Worm (Caenorhabditis elegans): ENCODE results near the gene F39G3.5.
A peak's percentile ranks its signal among the peaks of the same experiment; 100 is the strongest.

Gene F39G3.5

ce11 chrV:4707646-4708045, 14.8 kb upstream of the F39G3.5 start:
- TF ChIP-seq fkh-3 (tag; optimal IDR thresholded peaks at IDR 0.05) (no peak), rec-8 (tag; optimal IDR thresholded peaks at IDR 0.05) (no peak), ztf-3 (GFP tag; optimal IDR thresholded peaks at IDR 0.05) (no peak), aptf-2 (GFP tag; conservative IDR thresholded peaks at IDR 0.05) (no peak), nfya-2 (GFP tag; IDR thresholded peaks at IDR 0.05) (no peak), xnd-1 (tag; optimal IDR thresholded peaks at IDR 0.05) (no peak), unc-62 (GFP tag; optimal IDR thresholded peaks at IDR 0.05) (no peak), D2030.7 (GFP tag; IDR thresholded peaks at IDR 0.05) (no peak), nfya-1 (tag; optimal IDR thresholded peaks at IDR 0.05; ENCODE audit: borderline replicate concordance, insufficient read depth) (no peak), rcor-1 (GFP tag; IDR thresholded peaks at IDR 0.05) (no peak), mxl-1 (tag; optimal IDR thresholded peaks at IDR 0.05) (no peak), aptf-3 (GFP tag; IDR thresholded peaks at IDR 0.05) (no peak), F57C9.4 (tag; optimal IDR thresholded peaks at IDR 0.05) (no peak), nfyb-1 (GFP tag; IDR thresholded peaks at IDR 0.05) (no peak)

DNA sequence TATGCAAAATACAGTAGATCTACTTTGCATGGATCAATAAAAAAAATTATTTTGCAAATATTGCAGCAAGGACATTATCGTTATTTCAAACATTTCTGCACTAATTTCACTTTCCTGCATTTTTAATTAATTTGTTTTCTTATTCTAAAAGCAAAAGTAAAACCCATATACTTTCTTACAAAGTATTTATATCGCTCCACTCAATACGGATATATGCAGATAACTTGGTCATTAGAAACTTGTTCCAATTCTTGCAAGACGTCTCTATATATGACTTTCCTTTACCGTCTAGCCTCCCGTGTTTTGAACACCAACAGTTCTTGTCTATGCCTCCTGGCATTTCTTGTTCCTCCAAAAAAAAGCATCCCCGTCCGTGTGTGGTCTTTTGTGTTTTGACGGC, 11.9 kb upstream of the F39G3.5 start, which contains the start of gene oac-24:
TSS of gene oac-24 (plus strand) at position 301 of the 400 bp plus-strand sequence.
- TF ChIP-seq chd-7 (tag; optimal IDR thresholded peaks at IDR 0.05) (no peak), lin-40 (tag; optimal IDR thresholded peaks at IDR 0.05) (no peak)

DNA sequence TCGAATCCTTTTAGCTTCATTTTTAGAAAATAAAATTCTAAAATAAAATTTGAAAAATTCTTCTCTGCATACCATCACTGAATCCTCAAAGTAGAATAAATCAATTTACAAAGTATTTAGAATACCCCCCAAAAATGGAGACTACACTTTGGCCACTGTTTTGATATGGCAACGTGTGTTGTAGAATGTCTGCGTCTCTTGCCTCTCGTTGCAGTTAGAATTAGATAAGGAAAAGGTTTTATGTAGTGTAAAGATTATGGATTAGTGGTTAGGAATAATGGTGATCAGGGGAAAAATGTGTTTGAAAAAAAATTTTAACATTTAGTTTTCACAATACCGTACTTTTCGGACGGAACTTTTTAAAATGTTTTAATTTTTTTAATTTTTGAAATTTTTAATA, 2.4 kb upstream of the F39G3.5 start, which contains the start of gene prx-6:
TSS of gene prx-6 (minus strand) at position 129 of the 400 bp plus-strand sequence.
- no peak for TF ChIP-seq attf-3 (GFP tag; conservative IDR thresholded peaks at IDR 0.05)
- no peak for TF ChIP-seq lsy-27 (tag; optimal IDR thresholded peaks at IDR 0.05; ENCODE audit: borderline replicate concordance, insufficient read depth)
- peak; percentile 39 for TF ChIP-seq nhr-80 (tag; optimal IDR thresholded peaks at IDR 0.05)

DNA sequence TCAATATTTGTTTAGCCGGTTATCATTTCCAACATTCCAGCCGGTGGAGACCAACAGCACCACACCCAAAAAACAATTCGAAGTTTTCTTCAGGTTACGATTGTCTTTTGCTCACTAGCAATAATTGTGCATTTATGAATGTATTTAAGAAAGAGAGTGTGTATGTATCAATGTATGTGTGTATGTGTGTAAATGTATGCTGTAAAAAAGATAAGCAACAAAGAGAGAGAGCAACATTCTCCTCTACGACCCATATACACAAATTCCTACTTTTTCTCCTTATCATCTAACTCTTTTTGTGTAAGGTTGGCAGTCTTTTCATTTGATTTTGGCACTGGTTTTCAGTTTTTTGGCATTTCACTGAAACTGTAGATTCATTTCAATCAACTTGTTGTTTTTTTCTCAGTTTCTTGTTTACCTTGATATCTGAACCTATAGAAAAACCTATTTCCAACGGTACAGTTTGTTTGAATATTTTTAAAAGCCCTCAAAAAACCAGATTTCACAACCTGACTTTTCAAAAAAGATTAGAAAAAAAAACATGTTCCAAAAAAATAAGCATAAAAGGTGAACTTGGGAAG, 1.4 kb upstream of the F39G3.5 start:
- no peak for TF ChIP-seq mxl-1 (tag; optimal IDR thresholded peaks at IDR 0.05)
- TF ChIP-seq nhr-80 (tag; optimal IDR thresholded peaks at IDR 0.05), result peak; percentile 72

ce11 chrV:4724453-4724852, 2.0 kb downstream of the F39G3.5 start, which contains the start of gene F39G3.4:
TSS of gene F39G3.4 (plus strand) at chrV:4724753.
- no peak for TF ChIP-seq snpc-4 (GFP tag; optimal IDR thresholded peaks at IDR 0.05)
- TF ChIP-seq snpc-4 (tag; optimal IDR thresholded peaks at IDR 0.05), result no peak
- TF ChIP-seq Y95B8A.8 (GFP tag; IDR thresholded peaks at IDR 0.05), result no peak
- no peak for TF ChIP-seq F22D6.2 (tag; optimal IDR thresholded peaks at IDR 0.05)
- no peak for TF ChIP-seq F39B2.1 (GFP tag; IDR thresholded peaks at IDR 0.05)
- no peak for TF ChIP-seq repo-1 (tag; optimal IDR thresholded peaks at IDR 0.05)
- TF ChIP-seq xnd-1 (tag; optimal IDR thresholded peaks at IDR 0.05), result no peak
- no peak for TF ChIP-seq bed-2 (GFP tag; IDR thresholded peaks at IDR 0.05)
- no peak for TF ChIP-seq ets-4 (GFP tag; optimal IDR thresholded peaks at IDR 0.05)
- TF ChIP-seq F23B12.7 (tag; optimal IDR thresholded peaks at IDR 0.05; ENCODE audit: insufficient read depth), result no peak
- TF ChIP-seq ceh-40 (GFP tag; IDR thresholded peaks at IDR 0.05), result no peak
- TF ChIP-seq efl-1 (GFP tag; optimal IDR thresholded peaks at IDR 0.05), result no peak

- TF ChIP-seq snpc-4 (GFP tag; optimal IDR thresholded peaks at IDR 0.05), result no peak
- TF ChIP-seq snpc-4 (tag; optimal IDR thresholded peaks at IDR 0.05), result no peak
- TF ChIP-seq K11D2.4 (GFP tag; IDR thresholded peaks at IDR 0.05), result peak; percentile 52; the same call in 1 of the 2 replicates
- TF ChIP-seq somi-1 (GFP tag; optimal IDR thresholded peaks at IDR 0.05), result peak; percentile 63
- no peak for TF ChIP-seq D2030.7 (GFP tag; IDR thresholded peaks at IDR 0.05)
- peak; percentile 38 for TF ChIP-seq ztf-26 (tag; optimal IDR thresholded peaks at IDR 0.05)
- TF ChIP-seq nhr-179 (tag; optimal IDR thresholded peaks at IDR 0.05), result no peak
- TF ChIP-seq lag-1 (GFP tag; IDR thresholded peaks at IDR 0.05), result no peak
- 0 out of 2 replicates have a peak, but pooled peaks have one; percentile 22 for TF ChIP-seq nfyb-1 (GFP tag; IDR thresholded peaks at IDR 0.05)
- TF ChIP-seq cebp-1 (GFP tag; IDR thresholded peaks at IDR 0.05), result no peak
- peak; percentile 40 for TF ChIP-seq cebp-1 (tag; optimal IDR thresholded peaks at IDR 0.05)
- TF ChIP-seq mcd-1 (GFP tag; IDR thresholded peaks at IDR 0.05), result no peak
These were observed 7.7 kb downstream of the F39G3.5 start, which contains the start of gene tig-2 for ce11 chrV:4730075-4730474. TSS of gene tig-2 (minus strand) at chrV:4730161.
